Fruit fly (Drosophila melanogaster) whole organism, embryonic: ENCODE measurements around the gene CG5500.
A peak's percentile ranks its signal among the peaks of the same experiment; 100 is the strongest.

Source experiments
- Abd-B ChIP-seq: fragments of 200-800 bp; sonication (Bioruptor generic); optimal IDR thresholded peaks from 2 replicates; lab custom pipeline; 2018; ENCODE audit warnings: missing biosample characterization, mild to moderate bottlenecking, missing genetic modification characterization, moderate library complexity
- Atf3 ChIP-seq: fragments of 200-800 bp; sonication (Bioruptor generic); optimal IDR thresholded peaks from 3 replicates; lab custom pipeline; 2016; ENCODE audit warnings: missing biosample characterization, missing genetic modification characterization
- Awh ChIP-seq: fragments of 200-800 bp; sonication (Bioruptor generic); IDR thresholded peaks from 2 replicates; pipeline ENCODE4, ENCODE4 v1.3.6; 2022; ENCODE audit warnings: missing biosample characterization, missing genetic modification characterization
- Bgb ChIP-seq: fragments of 200-800 bp; sonication (Bioruptor generic); IDR thresholded peaks from 2 replicates; pipeline ENCODE4 v1.3.6; 2022; ENCODE audit warnings: missing biosample characterization, missing genetic modification characterization; ENCODE audit not compliant: partially characterized antibody
- BtbVII ChIP-seq: fragments of 200-800 bp; sonication (Bioruptor generic); optimal IDR thresholded peaks from 3 replicates; lab custom pipeline; 2017; ENCODE audit warnings: missing biosample characterization, mild to moderate bottlenecking, missing genetic modification characterization
- CG10321 ChIP-seq: fragments of 200-800 bp; sonication (Bioruptor generic); IDR thresholded peaks from 2 replicates; pipeline ENCODE4 v1.3.6; 2022; ENCODE audit warnings: missing biosample characterization, missing genetic modification characterization
- CG11093 ChIP-seq: fragments of 200-800 bp; sonication (Bioruptor generic); IDR thresholded peaks from 3 replicates; pipeline ENCODE4 v1.3.6; 2022; ENCODE audit warnings: missing biosample characterization, missing genetic modification characterization
- CG11398 ChIP-seq: fragments of 200-800 bp; sonication (Bioruptor generic); optimal IDR thresholded peaks from 2 replicates; lab custom pipeline; 2016; ENCODE audit warnings: missing biosample characterization, missing genetic modification characterization
- CG12769 ChIP-seq: fragments of 200-800 bp; sonication (Bioruptor generic); optimal IDR thresholded peaks from 2 replicates; lab custom pipeline; 2019; ENCODE audit warnings: missing biosample characterization, mild to moderate bottlenecking, missing genetic modification characterization, moderate library complexity
- CG13624 ChIP-seq: fragments of 200-800 bp; sonication (Bioruptor generic); optimal IDR thresholded peaks from 2 replicates; lab custom pipeline; 2016; ENCODE audit warnings: missing biosample characterization, missing genetic modification characterization
- CG14965 ChIP-seq: fragments of 200-800 bp; sonication (Bioruptor generic); optimal IDR thresholded peaks from 2 replicates; lab custom pipeline; 2016; ENCODE audit warnings: missing biosample characterization, missing genetic modification characterization, borderline replicate concordance
- CG15269 ChIP-seq: fragments of 200-800 bp; sonication (Bioruptor generic); optimal IDR thresholded peaks from 2 replicates; lab custom pipeline; 2018; ENCODE audit warnings: missing biosample characterization, mild to moderate bottlenecking, missing genetic modification characterization, moderate library complexity
- CG16813 ChIP-seq: fragments of 200-800 bp; sonication (Bioruptor generic); IDR thresholded peaks from 3 replicates; pipeline ENCODE4 v1.3.6; 2022; ENCODE audit warnings: missing biosample characterization, missing genetic modification characterization; ENCODE audit not compliant: partially characterized antibody
- CG17186 ChIP-seq: fragments of 200-800 bp; sonication (Bioruptor generic); optimal IDR thresholded peaks from 3 replicates; lab custom pipeline; 2017; ENCODE audit warnings: missing biosample characterization, missing genetic modification reagents, missing genetic modification characterization
- CG17802 ChIP-seq: fragments of 200-800 bp; sonication (Bioruptor generic); optimal IDR thresholded peaks from 2 replicates; lab custom pipeline; 2018; ENCODE audit warnings: missing biosample characterization, mild to moderate bottlenecking, missing genetic modification characterization, moderate library complexity
- CG18011 ChIP-seq: fragments of 200-800 bp; sonication (Bioruptor generic); optimal IDR thresholded peaks from 2 replicates; lab custom pipeline; 2017; ENCODE audit warnings: missing biosample characterization, missing genetic modification characterization, mild to moderate bottlenecking, moderate library complexity, missing genotype
- CG1832 ChIP-seq: fragments of 200-800 bp; sonication (Bioruptor generic); optimal IDR thresholded peaks from 2 replicates; lab custom pipeline; 2017; ENCODE audit warnings: missing biosample characterization, mild to moderate bottlenecking, missing genetic modification characterization, inconsistent platforms
- CG2202 ChIP-seq: fragments of 200-800 bp; sonication (Bioruptor generic); optimal IDR thresholded peaks from 2 replicates; lab custom pipeline; 2018; ENCODE audit warnings: missing biosample characterization, mild to moderate bottlenecking, missing genetic modification characterization
- CG33213 ChIP-seq: fragments of 200-800 bp; sonication (Bioruptor generic); optimal IDR thresholded peaks from 3 replicates; lab custom pipeline; 2016; ENCODE audit warnings: missing biosample characterization, missing genetic modification characterization
- CG3726 ChIP-seq: fragments of 200-800 bp; sonication (Bioruptor generic); IDR thresholded peaks from 3 replicates; pipeline ENCODE4, ENCODE4 v1.3.6; 2022; ENCODE audit warnings: missing biosample characterization, missing genetic modification characterization
- CG5953 ChIP-seq: fragments of 200-800 bp; sonication (Bioruptor generic); IDR thresholded peaks from 2 replicates; pipeline ENCODE4 v1.3.6; 2022; ENCODE audit warnings: missing biosample characterization, missing genetic modification characterization
- CG7357 ChIP-seq: fragments of 200-800 bp; sonication (Bioruptor generic); IDR thresholded peaks from 3 replicates; pipeline ENCODE4 v1.3.6; 2022; ENCODE audit warnings: missing biosample characterization, missing genetic modification characterization
- CoRest ChIP-seq: fragments of 200-800 bp; sonication (Bioruptor generic); optimal IDR thresholded peaks from 3 replicates; lab custom pipeline; 2018; ENCODE audit warnings: missing biosample characterization, mild to moderate bottlenecking, missing genetic modification characterization, moderate library complexity
- CrebB ChIP-seq: fragments of 200-800 bp; sonication (Bioruptor generic); optimal IDR thresholded peaks from 3 replicates; lab custom pipeline; 2018; ENCODE audit warnings: missing biosample characterization, mild to moderate bottlenecking, missing genetic modification characterization
- D ChIP-seq, 2 experiments: fragments of 200-800 bp in 1 of 2; fragments of >200 bp in 1 of 2; sonication (Bioruptor generic) in 1 of 2; optimal IDR thresholded peaks; 2 replicates in 1 of 2; 3 replicates in 1 of 2; lab custom pipeline; 2017; ENCODE audit warnings: mild to moderate bottlenecking in 1 of 2, missing biosample characterization in 1 of 2, missing genetic modification characterization in 1 of 2, missing genetic modification reagents in 1 of 2
- Dip3 ChIP-seq: fragments of 200-800 bp; sonication (Bioruptor generic); optimal IDR thresholded peaks from 3 replicates; lab custom pipeline; 2016; ENCODE audit warnings: missing biosample characterization, missing genetic modification characterization
- Dll ChIP-seq: fragments of 200-800 bp; sonication (Bioruptor generic); IDR thresholded peaks from 4 replicates; pipeline ENCODE4 v1.3.6; 2022; ENCODE audit warnings: missing biosample characterization, missing genetic modification characterization; ENCODE audit not compliant: partially characterized antibody
- Doc3 ChIP-seq: fragments of 200-800 bp; sonication (Bioruptor generic); IDR thresholded peaks from 3 replicates; pipeline ENCODE4 v1.3.6; 2022; ENCODE audit warnings: missing biosample characterization, missing genetic modification characterization; ENCODE audit not compliant: partially characterized antibody
- E2f1 ChIP-seq: fragments of 200-800 bp; sonication (Bioruptor generic); IDR thresholded peaks from 2 replicates; pipeline ENCODE4 v1.3.6; 2022; ENCODE audit warnings: missing biosample characterization, missing genetic modification characterization
- E2f2 ChIP-seq: fragments of 200-800 bp; sonication (Bioruptor generic); IDR thresholded peaks from 2 replicates; pipeline ENCODE4 v1.3.6; 2022; ENCODE audit warnings: missing biosample characterization, missing genetic modification characterization
- MESR4 ChIP-seq: fragments of 200-800 bp; sonication (Bioruptor generic); optimal IDR thresholded peaks from 2 replicates; lab custom pipeline; 2018; ENCODE audit warnings: missing biosample characterization, mild to moderate bottlenecking, missing genetic modification characterization, moderate library complexity
- NC2β ChIP-seq: fragments of 200-800 bp; sonication (Bioruptor generic); optimal IDR thresholded peaks from 2 replicates; lab custom pipeline; 2016; ENCODE audit warnings: missing biosample characterization, missing genetic modification characterization
- Pdp1 ChIP-seq, 2 experiments: fragments of 200-800 bp; sonication (Bioruptor generic); optimal IDR thresholded peaks; 3 replicates each; lab custom pipeline; 2016; ENCODE audit warnings: missing biosample characterization in 2 of 2, missing genetic modification characterization in 2 of 2, mild to moderate bottlenecking in 1 of 2, moderate library complexity in 1 of 2
- Sry-β ChIP-seq: fragments of 200-800 bp; sonication (Bioruptor generic); optimal IDR thresholded peaks from 2 replicates; lab custom pipeline; 2018; ENCODE audit warnings: missing biosample characterization, mild to moderate bottlenecking, missing genetic modification characterization, moderate library complexity
- ac ChIP-seq: fragments of 200-800 bp; sonication (Bioruptor generic); optimal IDR thresholded peaks from 3 replicates; lab custom pipeline; 2017; ENCODE audit warnings: missing biosample characterization, mild to moderate bottlenecking, missing genetic modification characterization
- br ChIP-seq: fragments of >200 bp; optimal IDR thresholded peaks from 2 replicates; lab custom pipeline; 2017
- danr ChIP-seq: fragments of 200-800 bp; sonication (Bioruptor generic); IDR thresholded peaks from 2 replicates; pipeline ENCODE4 v1.3.6; 2022; ENCODE audit warnings: missing biosample characterization, missing genetic modification characterization
- ham ChIP-seq: fragments of 200-800 bp; sonication (Bioruptor generic); IDR thresholded peaks from 2 replicates; pipeline ENCODE4 v1.3.6; 2022; ENCODE audit warnings: missing biosample characterization, missing genetic modification characterization
- kni ChIP-seq: fragments of 200-800 bp; sonication (Bioruptor generic); optimal IDR thresholded peaks from 3 replicates; lab custom pipeline; 2017; ENCODE audit warnings: mild to moderate bottlenecking, missing biosample characterization, missing genetic modification reagents, missing genetic modification characterization
- knrl ChIP-seq: fragments of 200-800 bp; sonication (Bioruptor generic); IDR thresholded peaks from 3 replicates; pipeline ENCODE4 v1.3.6; 2022; ENCODE audit warnings: missing biosample characterization, missing genetic modification characterization; ENCODE audit not compliant: partially characterized antibody
- nerfin-2 ChIP-seq: fragments of 200-800 bp; sonication (Bioruptor generic); IDR thresholded peaks from 2 replicates; pipeline ENCODE4 v1.3.6; 2022; ENCODE audit warnings: missing biosample characterization, missing genetic modification characterization; ENCODE audit not compliant: partially characterized antibody
- sens-2 ChIP-seq: fragments of 200-800 bp; sonication (Bioruptor generic); IDR thresholded peaks from 2 replicates; pipeline ENCODE4 v1.3.6; 2022; ENCODE audit warnings: missing biosample characterization, missing genetic modification characterization
- shn ChIP-seq: fragments of 200-800 bp; sonication (Bioruptor generic); optimal IDR thresholded peaks from 3 replicates; lab custom pipeline; 2016; ENCODE audit warnings: missing biosample characterization, missing genetic modification characterization
- slou ChIP-seq: fragments of 200-800 bp; sonication (Bioruptor generic); optimal IDR thresholded peaks from 3 replicates; lab custom pipeline; 2016; ENCODE audit warnings: missing biosample characterization, missing genetic modification characterization
- tap ChIP-seq: fragments of 200-800 bp; optimal IDR thresholded peaks from 3 replicates; lab custom pipeline; 2019; ENCODE audit warnings: missing biosample characterization, mild to moderate bottlenecking, missing genetic modification characterization, moderate library complexity
- tgo ChIP-seq: fragments of 200-800 bp; sonication (Bioruptor generic); IDR thresholded peaks from 3 replicates; pipeline ENCODE4 v1.3.6; 2022; ENCODE audit warnings: missing biosample characterization, missing genetic modification characterization
- tin ChIP-seq: fragments of 200-800 bp; sonication (Bioruptor generic); optimal IDR thresholded peaks from 3 replicates; lab custom pipeline; 2016; ENCODE audit warnings: missing biosample characterization, missing genetic modification characterization
- unc-4 ChIP-seq: fragments of 200-800 bp; sonication (Bioruptor generic); IDR thresholded peaks from 2 replicates; pipeline ENCODE4 v1.3.6; 2022; ENCODE audit warnings: missing biosample characterization, missing genetic modification characterization; ENCODE audit not compliant: partially characterized antibody
- wor ChIP-seq: fragments of 200-800 bp; sonication (Bioruptor generic); IDR thresholded peaks from 2 replicates; pipeline ENCODE4 v1.3.6; 2022; ENCODE audit warnings: missing biosample characterization, missing genetic modification characterization

CG5500 gene

DNA sequence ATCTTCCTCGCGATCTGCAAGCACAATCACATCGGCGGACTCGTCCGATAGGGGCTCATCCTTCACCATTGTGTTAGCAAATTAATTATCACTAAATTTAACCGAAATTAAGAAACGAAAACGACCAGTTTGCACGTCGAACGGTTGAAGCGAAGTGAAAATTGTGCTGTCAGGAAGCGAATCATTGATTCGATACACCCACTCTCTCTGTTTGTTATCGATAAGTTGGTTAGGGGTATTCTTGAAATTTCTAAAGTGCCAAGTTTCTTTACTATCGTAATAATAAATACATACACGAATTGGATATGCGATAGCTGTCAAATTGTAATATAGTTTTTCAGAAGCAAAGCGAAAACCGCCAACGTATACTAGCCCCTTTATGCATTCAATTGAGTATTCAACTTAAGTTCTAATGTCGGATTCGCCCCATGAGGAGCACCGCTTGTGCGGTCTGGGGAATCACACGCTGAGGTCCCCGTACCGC is 844 bp upstream of the CG5500 start, which contains the start of gene Rb97D (continued):
- no peak for TF ChIP-seq CG14965
- peak; percentile 14 for TF ChIP-seq tap (tag; lab: Kevin White, UChicago)
- peak; percentile 50 for TF ChIP-seq wor (GFP tag; lab: Robert Waterston, UW)
- peak; percentile 7 for TF ChIP-seq Atf3
- TF ChIP-seq CG17186 (GFP tag; lab: Kevin White, UChicago): no peak
- TF ChIP-seq CG16813 (GFP tag; lab: Robert Waterston, UW): peak; percentile 86
- TF ChIP-seq tgo: peak; percentile 62
- TF ChIP-seq CG15269 (tag; lab: Kevin White, UChicago): peak; percentile 72
- peak; percentile 93 for TF ChIP-seq Doc3 (GFP tag; lab: Robert Waterston, UW)
- no peak for TF ChIP-seq CG3726 (GFP tag; lab: Robert Waterston, UW)
- no peak for TF ChIP-seq br (lab: Kevin White, UChicago)
- TF ChIP-seq CG5953 (GFP tag; lab: Robert Waterston, UW): peak; percentile 53; the same call in 1 of the 2 replicates
- TF ChIP-seq Bgb (GFP tag; lab: Robert Waterston, UW): peak; percentile 83
- TF ChIP-seq unc-4: peak; percentile 88
- TF ChIP-seq ham: no peak
- peak; percentile 64 for TF ChIP-seq tin (GFP tag; lab: Kevin White, UChicago)
- no peak for TF ChIP-seq Dip3 (GFP tag; lab: Kevin White, UChicago)
- TF ChIP-seq D (optimal IDR thresholded peaks at IDR 0.05; lab: Kevin White, UChicago): no peak
- TF ChIP-seq D (GFP tag; optimal IDR thresholded peaks at IDR 0.05; lab: Kevin White, UChicago): peak; percentile 25
- TF ChIP-seq knrl (GFP tag; lab: Robert Waterston, UW): peak; percentile 88
- peak; percentile 63 for TF ChIP-seq CG33213 (GFP tag; lab: Kevin White, UChicago)
- 0 out of 3 replicates have a peak, but pooled peaks have one; percentile 27 for TF ChIP-seq CG11093
- TF ChIP-seq Abd-B (GFP tag; lab: Kevin White, UChicago): no peak
- peak; percentile 11 for TF ChIP-seq CG2202 (tag; lab: Kevin White, UChicago)
- peak; percentile 7 for TF ChIP-seq Sry-β
- TF ChIP-seq BtbVII: no peak
- peak; percentile 75 for TF ChIP-seq CG12769 (tag; lab: Kevin White, UChicago)
- no peak for TF ChIP-seq CG10321 (GFP tag; lab: Robert Waterston, UW)
- TF ChIP-seq Dll (GFP tag; lab: Robert Waterston, UW): peak; percentile 93
- peak; percentile 64 for TF ChIP-seq Pdp1 (GFP tag; optimal IDR thresholded peaks at IDR 0.05; lab: Kevin White, UChicago)
- TF ChIP-seq slou (GFP tag; lab: Kevin White, UChicago): no peak
- peak; percentile 84 for TF ChIP-seq CG13624
- peak; percentile 54; the same call in 1 of the 2 replicates for TF ChIP-seq E2f1
- TF ChIP-seq CG11398: peak; percentile 38
- TF ChIP-seq shn (GFP tag; lab: Kevin White, UChicago): peak; percentile 62
- TF ChIP-seq MESR4: peak; percentile 97
- TF ChIP-seq CG18011 (GFP tag; lab: Kevin White, UChicago): peak; percentile 62
- TF ChIP-seq NC2β (GFP tag; lab: Kevin White, UChicago): peak; percentile 47
- peak; percentile 50 for TF ChIP-seq E2f2 (GFP tag; lab: Robert Waterston, UW)
- peak; percentile 77 for TF ChIP-seq CoRest (tag; lab: Kevin White, UChicago)
- peak; percentile 57 for TF ChIP-seq nerfin-2
- TF ChIP-seq ac: peak; percentile 24
- peak; percentile 43; the same call in 1 of the 2 replicates for TF ChIP-seq Awh (GFP tag; lab: Robert Waterston, UW)
- peak; percentile 24 for TF ChIP-seq CrebB
- TF ChIP-seq CG17802 (tag; lab: Kevin White, UChicago): peak; percentile 36
- TF ChIP-seq kni (GFP tag; lab: Kevin White, UChicago): peak; percentile 2
- TF ChIP-seq CG1832 (GFP tag; lab: Kevin White, UChicago): no peak
- no peak for TF ChIP-seq CG7357 (GFP tag; lab: Robert Waterston, UW)
- no peak for TF ChIP-seq danr (GFP tag; lab: Robert Waterston, UW)
- TF ChIP-seq sens-2 (GFP tag; lab: Robert Waterston, UW): peak; percentile 53
